Fruit fly (Drosophila melanogaster) whole organism, embryonic: ENCODE measurements around the gene CG8668.
A peak's percentile ranks its signal among the peaks of the same experiment; 100 is the strongest.

Source experiments
- Atf6 ChIP-seq: fragments of 200-800 bp; sonication (Bioruptor generic); IDR thresholded peaks from 2 replicates; pipeline ENCODE4 v1.3.6; 2022; ENCODE audit warnings: missing biosample characterization, missing genetic modification characterization
- CG10267 ChIP-seq: fragments of 200-800 bp; sonication (Bioruptor generic); optimal IDR thresholded peaks from 2 replicates; lab custom pipeline; 2018; ENCODE audit warnings: missing biosample characterization, mild to moderate bottlenecking, missing genetic modification characterization, moderate library complexity
- CG10543 ChIP-seq: fragments of 200-800 bp; sonication (Bioruptor generic); optimal IDR thresholded peaks from 3 replicates; lab custom pipeline; 2017; ENCODE audit warnings: missing biosample characterization, mild to moderate bottlenecking, missing genetic modification characterization, moderate library complexity
- CG11504 ChIP-seq: fragments of 200-800 bp; sonication (Bioruptor generic); optimal IDR thresholded peaks from 3 replicates; lab custom pipeline; 2019; ENCODE audit warnings: missing biosample characterization, mild to moderate bottlenecking, missing genetic modification characterization, moderate library complexity
- CG11695 ChIP-seq: fragments of 200-800 bp; sonication (Bioruptor generic); IDR thresholded peaks from 3 replicates; pipeline ENCODE4 v1.3.6; 2022; ENCODE audit warnings: missing biosample characterization, missing genetic modification characterization
- CG12391 ChIP-seq: fragments of 200-800 bp; sonication (Bioruptor generic); optimal IDR thresholded peaks from 3 replicates; lab custom pipeline; 2018; ENCODE audit warnings: missing biosample characterization, mild to moderate bottlenecking, missing genetic modification characterization, moderate library complexity
- CG12769 ChIP-seq: fragments of 200-800 bp; sonication (Bioruptor generic); optimal IDR thresholded peaks from 2 replicates; lab custom pipeline; 2019; ENCODE audit warnings: missing biosample characterization, mild to moderate bottlenecking, missing genetic modification characterization, moderate library complexity
- CG15269 ChIP-seq: fragments of 200-800 bp; sonication (Bioruptor generic); optimal IDR thresholded peaks from 2 replicates; lab custom pipeline; 2018; ENCODE audit warnings: missing biosample characterization, mild to moderate bottlenecking, missing genetic modification characterization, moderate library complexity
- CG1529 ChIP-seq: fragments of 200-800 bp; sonication (Bioruptor generic); optimal IDR thresholded peaks from 3 replicates; lab custom pipeline; 2018; ENCODE audit warnings: missing biosample characterization, missing genetic modification characterization
- CG15479 ChIP-seq: fragments of 200-800 bp; sonication (Bioruptor generic); optimal IDR thresholded peaks from 3 replicates; lab custom pipeline; 2019; ENCODE audit warnings: missing biosample characterization, mild to moderate bottlenecking, missing genetic modification characterization, moderate library complexity
- CG1603 ChIP-seq: fragments of 200-800 bp; sonication (Bioruptor generic); optimal IDR thresholded peaks from 2 replicates; lab custom pipeline; 2019; ENCODE audit warnings: missing biosample characterization, mild to moderate bottlenecking, missing genetic modification characterization, moderate library complexity
- CG18619 ChIP-seq: fragments of 200-800 bp; sonication (Bioruptor generic); optimal IDR thresholded peaks from 3 replicates; lab custom pipeline; 2017; ENCODE audit warnings: missing biosample characterization, mild to moderate bottlenecking, missing genetic modification characterization
- CG2120 ChIP-seq: fragments of 200-800 bp; sonication (Bioruptor generic); optimal IDR thresholded peaks from 3 replicates; lab custom pipeline; 2016; ENCODE audit warnings: missing biosample characterization, missing genetic modification characterization
- CG2712 ChIP-seq: fragments of 200-800 bp; optimal IDR thresholded peaks from 3 replicates; lab custom pipeline; 2019; ENCODE audit warnings: missing biosample characterization, mild to moderate bottlenecking, missing genetic modification characterization, moderate library complexity
- CG30403 ChIP-seq: fragments of 200-800 bp; sonication (Bioruptor generic); optimal IDR thresholded peaks from 3 replicates; lab custom pipeline; 2016; ENCODE audit warnings: missing biosample characterization, missing genetic modification characterization
- CG34422 ChIP-seq: fragments of 200-800 bp; sonication (Bioruptor generic); IDR thresholded peaks from 3 replicates; pipeline ENCODE4 v1.3.6; 2022; ENCODE audit warnings: missing biosample characterization, missing genetic modification characterization
- CG3726 ChIP-seq: fragments of 200-800 bp; sonication (Bioruptor generic); IDR thresholded peaks from 3 replicates; pipeline ENCODE4, ENCODE4 v1.3.6; 2022; ENCODE audit warnings: missing biosample characterization, missing genetic modification characterization
- CG6654 ChIP-seq: fragments of 200-800 bp; sonication (Bioruptor generic); optimal IDR thresholded peaks from 2 replicates; lab custom pipeline; 2017; ENCODE audit warnings: missing biosample characterization, mild to moderate bottlenecking, missing genetic modification characterization
- CG6765 ChIP-seq: fragments of 200-800 bp; sonication (Bioruptor generic); optimal IDR thresholded peaks from 3 replicates; lab custom pipeline; 2017; ENCODE audit warnings: missing biosample characterization, mild to moderate bottlenecking, missing genetic modification characterization
- CHES-1-like ChIP-seq: fragments of 200-800 bp; sonication (Bioruptor generic); optimal IDR thresholded peaks from 2 replicates; lab custom pipeline; 2016; ENCODE audit warnings: missing biosample characterization, missing genetic modification characterization
- CrebB ChIP-seq: fragments of 200-800 bp; sonication (Bioruptor generic); optimal IDR thresholded peaks from 3 replicates; lab custom pipeline; 2018; ENCODE audit warnings: missing biosample characterization, mild to moderate bottlenecking, missing genetic modification characterization
- Deaf1 ChIP-seq: fragments of 200-800 bp; optimal IDR thresholded peaks from 3 replicates; lab custom pipeline; 2019; ENCODE audit warnings: missing biosample characterization, mild to moderate bottlenecking, missing genetic modification characterization, moderate library complexity
- Dll ChIP-seq: fragments of 200-800 bp; sonication (Bioruptor generic); IDR thresholded peaks from 4 replicates; pipeline ENCODE4 v1.3.6; 2022; ENCODE audit warnings: missing biosample characterization, missing genetic modification characterization; ENCODE audit not compliant: partially characterized antibody
- Eip74EF ChIP-seq, 2 experiments: fragments of 200-800 bp in 1 of 2; fragments of >200 bp in 1 of 2; sonication (Bioruptor generic) in 1 of 2; optimal IDR thresholded peaks; 2 replicates each; lab custom pipeline; 2017 to 2019; ENCODE audit warnings: missing biosample characterization in 2 of 2, missing genetic modification characterization in 2 of 2, mild to moderate bottlenecking in 1 of 2, moderate library complexity in 1 of 2
- Hand ChIP-seq: fragments of 200-800 bp; sonication (Bioruptor generic); optimal IDR thresholded peaks from 2 replicates; lab custom pipeline; 2017; ENCODE audit warnings: mild to moderate bottlenecking, missing biosample characterization, missing genetic modification reagents, missing genetic modification characterization
- Hmr ChIP-seq: fragments of 200-800 bp; sonication (Bioruptor generic); optimal IDR thresholded peaks from 3 replicates; lab custom pipeline; 2017; ENCODE audit warnings: mild to moderate bottlenecking, missing biosample characterization, missing genetic modification reagents, missing genetic modification characterization
- Hr3 ChIP-seq: fragments of 200-800 bp; sonication (Bioruptor generic); optimal IDR thresholded peaks from 3 replicates; lab custom pipeline; 2016; ENCODE audit warnings: missing biosample characterization, missing genetic modification characterization
- Meics ChIP-seq: fragments of 200-800 bp; sonication (Bioruptor generic); optimal IDR thresholded peaks from 2 replicates; lab custom pipeline; 2017; ENCODE audit warnings: missing biosample characterization, mild to moderate bottlenecking, missing genetic modification characterization
- PHDP ChIP-seq: fragments of 200-800 bp; sonication (Bioruptor generic); optimal IDR thresholded peaks from 3 replicates; lab custom pipeline; 2018; ENCODE audit warnings: missing biosample characterization, mild to moderate bottlenecking, missing genetic modification characterization, moderate library complexity
- Scr ChIP-seq: fragments of 200-800 bp; sonication (Bioruptor generic); IDR thresholded peaks from 2 replicates; pipeline ENCODE4 v1.3.6; 2022; ENCODE audit warnings: missing biosample characterization, missing genetic modification characterization; ENCODE audit not compliant: partially characterized antibody
- Trl ChIP-seq, 3 experiments: fragments of >200 bp in 2 of 3; fragments of 200-800 bp in 1 of 3; sonication (Bioruptor generic) in 1 of 3; optimal IDR thresholded peaks; 2 replicates in 1 of 3; 3 replicates in 2 of 3; lab custom pipeline; 2016 to 2017; ENCODE audit warnings: missing biosample characterization in 1 of 3, missing genetic modification characterization in 1 of 3
- amos ChIP-seq: fragments of 200-800 bp; sonication (Bioruptor generic); IDR thresholded peaks from 2 replicates; pipeline ENCODE4 v1.3.6; 2022; ENCODE audit warnings: missing biosample characterization, missing genetic modification characterization; ENCODE audit not compliant: partially characterized antibody
- cg ChIP-seq: fragments of 200-800 bp; sonication (Bioruptor generic); optimal IDR thresholded peaks from 3 replicates; lab custom pipeline; 2019; ENCODE audit warnings: missing biosample characterization, mild to moderate bottlenecking, missing genetic modification characterization, moderate library complexity
- crc ChIP-seq: fragments of 200-800 bp; sonication (Bioruptor generic); optimal IDR thresholded peaks from 2 replicates; lab custom pipeline; 2016; ENCODE audit warnings: missing biosample characterization, missing genetic modification characterization
- cwo ChIP-seq: fragments of 200-800 bp; sonication (Bioruptor generic); optimal IDR thresholded peaks from 3 replicates; lab custom pipeline; 2017; ENCODE audit warnings: missing biosample characterization, missing genetic modification characterization, mild to moderate bottlenecking, moderate library complexity, missing genetic modification reagents
- gem ChIP-seq: fragments of 200-800 bp; sonication (Bioruptor generic); optimal IDR thresholded peaks from 2 replicates; lab custom pipeline; 2019; ENCODE audit warnings: missing biosample characterization, mild to moderate bottlenecking, missing genetic modification characterization, moderate library complexity
- grau ChIP-seq: fragments of 200-800 bp; optimal IDR thresholded peaks from 3 replicates; lab custom pipeline; 2019; ENCODE audit warnings: missing biosample characterization, mild to moderate bottlenecking, missing genetic modification characterization, moderate library complexity
- h ChIP-seq: fragments of >200 bp; optimal IDR thresholded peaks from 2 replicates; lab custom pipeline; 2017
- kni ChIP-seq: fragments of 200-800 bp; sonication (Bioruptor generic); optimal IDR thresholded peaks from 3 replicates; lab custom pipeline; 2017; ENCODE audit warnings: mild to moderate bottlenecking, missing biosample characterization, missing genetic modification reagents, missing genetic modification characterization
- mirr ChIP-seq: fragments of 200-800 bp; sonication (Bioruptor generic); optimal IDR thresholded peaks from 3 replicates; lab custom pipeline; 2018; ENCODE audit warnings: missing biosample characterization, mild to moderate bottlenecking, missing genetic modification characterization
- psq ChIP-seq: fragments of 200-800 bp; sonication (Bioruptor generic); optimal IDR thresholded peaks from 2 replicates; lab custom pipeline; 2017; ENCODE audit warnings: missing biosample characterization, missing genetic modification characterization
- sd ChIP-seq: fragments of 200-800 bp; sonication (Bioruptor generic); optimal IDR thresholded peaks from 3 replicates; lab custom pipeline; 2018; ENCODE audit warnings: missing biosample characterization, mild to moderate bottlenecking, missing genetic modification characterization, moderate library complexity
- sens ChIP-seq: fragments of 200-800 bp; sonication (Bioruptor generic); peaks from one replicate; lab custom pipeline; 2016; ENCODE audit warnings: missing biosample characterization, missing genetic modification characterization
- slou ChIP-seq: fragments of 200-800 bp; sonication (Bioruptor generic); optimal IDR thresholded peaks from 3 replicates; lab custom pipeline; 2016; ENCODE audit warnings: missing biosample characterization, missing genetic modification characterization
- tgo ChIP-seq: fragments of 200-800 bp; sonication (Bioruptor generic); IDR thresholded peaks from 3 replicates; pipeline ENCODE4 v1.3.6; 2022; ENCODE audit warnings: missing biosample characterization, missing genetic modification characterization
- yki ChIP-seq: fragments of >200 bp; optimal IDR thresholded peaks from 3 replicates; lab custom pipeline; 2018
- zen ChIP-seq: fragments of 200-800 bp; sonication (Bioruptor generic); optimal IDR thresholded peaks from 3 replicates; lab custom pipeline; 2018; ENCODE audit warnings: missing biosample characterization, mild to moderate bottlenecking, missing genetic modification characterization, moderate library complexity
- zfh2 ChIP-seq: fragments of 200-800 bp; sonication (Bioruptor generic); optimal IDR thresholded peaks from 2 replicates; lab custom pipeline; 2016; ENCODE audit warnings: missing biosample characterization, missing genetic modification characterization

Gene CG8668

DNA sequence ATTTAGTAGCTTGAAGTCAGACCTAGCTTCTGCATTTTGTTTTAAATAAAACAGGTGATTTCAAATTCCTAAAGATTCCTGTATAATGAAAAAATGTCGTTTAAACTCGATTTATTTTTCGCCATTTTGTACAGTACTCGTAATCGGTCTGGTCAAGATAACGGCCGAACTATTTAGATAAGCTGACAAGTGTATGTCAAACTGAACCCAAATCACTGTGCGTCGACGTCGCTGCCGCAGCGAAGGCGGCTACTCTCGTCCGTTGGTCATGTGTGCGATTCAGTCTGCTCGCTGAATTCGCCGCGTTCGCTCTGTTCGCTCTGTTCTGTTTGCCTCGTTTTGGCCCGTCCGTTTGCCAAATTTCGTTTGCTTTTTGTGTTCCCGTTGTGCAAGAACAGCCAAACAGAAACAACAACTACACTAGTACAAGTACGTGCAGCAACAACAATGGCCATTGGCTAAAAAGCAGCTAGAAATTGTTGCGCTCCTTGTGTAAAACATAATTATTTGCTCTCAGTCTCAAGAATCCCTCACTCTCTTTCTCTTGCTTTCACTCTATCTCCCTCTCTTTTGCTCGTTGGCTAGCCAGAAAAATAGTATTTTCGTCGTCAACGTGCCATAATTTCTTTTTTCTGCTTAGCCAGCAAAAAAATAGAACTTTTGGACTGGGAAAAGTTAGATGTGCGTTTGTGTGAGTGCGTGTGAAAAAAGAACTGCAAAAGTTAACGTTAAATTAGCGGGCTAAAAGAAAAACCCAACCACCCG, 38.6 kb upstream of the CG8668 start (continued):
- TF ChIP-seq CG6654 (GFP tag; lab: Kevin White, UChicago) (no peak), CG15269 (no peak), CG3726 (GFP tag; lab: Robert Waterston, UW) (no peak), CG1603 (peak; percentile 29), CG6765 (peak; percentile 45), CG11695 (0 out of 3 replicates have a peak, but pooled peaks have one; percentile 36), CG12769 (peak; percentile 97), crc (GFP tag; lab: Kevin White, UChicago) (no peak), cwo (peak; percentile 20), Deaf1 (peak; percentile 23), CG12391 (tag; lab: Kevin White, UChicago) (no peak), zen (tag; lab: Kevin White, UChicago) (peak; percentile 5), CG30403 (GFP tag; lab: Kevin White, UChicago) (no peak), Scr (GFP tag; lab: Robert Waterston, UW) (peak; percentile 45; the same call in 1 of the 2 replicates), amos (peak; percentile 23; the same call in 1 of the 2 replicates), h (lab: Kevin White, UChicago) (no peak), yki (lab: Kevin White, UChicago) (no peak), Dll (0 out of 4 replicates have a peak, but pooled peaks have one; percentile 17), cg (peak; percentile 3), grau (tag; lab: Kevin White, UChicago) (peak; percentile 22), slou (GFP tag; lab: Kevin White, UChicago) (no peak), CG2712 (tag; lab: Kevin White, UChicago) (no peak), Hand (GFP tag; lab: Kevin White, UChicago) (peak; percentile 41), gem (tag; lab: Kevin White, UChicago) (peak; percentile 22), CG10267 (tag; lab: Kevin White, UChicago) (no peak), Trl (optimal IDR thresholded peaks at IDR 0.05; lab: Kevin White, UChicago) (peak; percentile 65 to 86), Trl (GFP tag; optimal IDR thresholded peaks at IDR 0.05; lab: Kevin White, UChicago) (no peak), CG18619 (no peak), Meics (GFP tag; lab: Kevin White, UChicago) (peak; percentile 11), Atf6 (peak; percentile 49; the same call in 1 of the 2 replicates), psq (no peak), CHES-1-like (GFP tag; lab: Kevin White, UChicago) (no peak), Hmr (GFP tag; lab: Kevin White, UChicago) (peak; percentile 39), CG1529 (no peak), mirr (GFP tag; lab: Kevin White, UChicago) (peak; percentile 74), kni (GFP tag; lab: Kevin White, UChicago) (peak; percentile 22), Eip74EF (GFP tag; optimal IDR thresholded peaks at IDR 0.05; lab: Kevin White, UChicago) (no peak), CG34422 (GFP tag; lab: Robert Waterston, UW) (0 out of 3 replicates have a peak, but pooled peaks have one; percentile 19), Hr3 (GFP tag; lab: Kevin White, UChicago) (no peak), tgo (no peak), CG10543 (peak; percentile 61), PHDP (tag; lab: Kevin White, UChicago) (peak; percentile 31), zfh2 (GFP tag; lab: Kevin White, UChicago) (peak; percentile 6), sens (peak; percentile 22), CG15479 (GFP tag; lab: Kevin White, UChicago) (peak; percentile 83), CG11504 (tag; lab: Kevin White, UChicago) (peak; percentile 16), sd (tag; lab: Kevin White, UChicago) (peak; percentile 43), CrebB (tag; lab: Kevin White, UChicago) (peak; percentile 34), CG2120 (GFP tag; lab: Kevin White, UChicago) (peak; percentile 49)
